Worm (Caenorhabditis elegans) whole organism, L2 larva: Measurements from ENCODE around the gene F55C12.19.
A peak's percentile ranks its signal among the peaks of the same experiment; 100 is the strongest.

Source experiments
- ama-1 ChIP-seq: fragments of 150-350 bp; optimal IDR thresholded peaks from 2 replicates; lab custom pipeline; 2018; ENCODE audit warnings: inconsistent platforms
- blmp-1 ChIP-seq: sonication (generic microtip); optimal IDR thresholded peaks from 2 replicates; lab custom pipeline; 2017; ENCODE audit warnings: missing genetic modification characterization, mild to moderate bottlenecking, missing compliant biosample characterization, antibody characterized with exemption, moderate library complexity; ENCODE audit not compliant: insufficient read depth
- fos-1 ChIP-seq: fragments of 150-350 bp; optimal IDR thresholded peaks from 2 replicates; lab custom pipeline; 2014; ENCODE audit warnings: missing biosample characterization, missing genetic modification characterization
- lin-11 ChIP-seq: fragments of 150-350 bp; sonication (generic microtip); optimal IDR thresholded peaks from 2 replicates; lab custom pipeline; 2014; ENCODE audit warnings: missing biosample characterization, missing genetic modification characterization, inconsistent platforms, mixed read lengths
- lsy-2 ChIP-seq, 2 experiments: fragments of 150-350 bp in 1 of 2; sonication (generic microtip) in 1 of 2; optimal IDR thresholded peaks; 2 replicates each; lab custom pipeline; 2014 to 2017; ENCODE audit warnings: missing biosample characterization in 2 of 2, missing genetic modification characterization in 2 of 2
- mdl-1 ChIP-seq, 2 experiments: fragments of 150-350 bp in 1 of 2; sonication (generic microtip) in 1 of 2; optimal IDR thresholded peaks; 2 replicates each; lab custom pipeline; 2017; ENCODE audit warnings: missing biosample characterization in 2 of 2, missing genetic modification characterization in 2 of 2
- nhr-12 ChIP-seq: fragments of 150-350 bp; optimal IDR thresholded peaks from 2 replicates; lab custom pipeline; 2014; ENCODE audit warnings: missing biosample characterization, missing genetic modification characterization
- nhr-237 ChIP-seq: fragments of 150-350 bp; optimal IDR thresholded peaks from 2 replicates; lab custom pipeline; 2014; ENCODE audit warnings: missing biosample characterization, missing genetic modification characterization
- nhr-25 ChIP-seq: fragments of 150-350 bp; sonication (generic microtip); optimal IDR thresholded peaks from 3 replicates; lab custom pipeline; 2014; ENCODE audit warnings: missing biosample characterization, missing genetic modification characterization
- skn-1 ChIP-seq: sonication (generic microtip); optimal IDR thresholded peaks from 2 replicates; lab custom pipeline; 2017; ENCODE audit warnings: missing biosample characterization, missing genetic modification characterization

DNA sequence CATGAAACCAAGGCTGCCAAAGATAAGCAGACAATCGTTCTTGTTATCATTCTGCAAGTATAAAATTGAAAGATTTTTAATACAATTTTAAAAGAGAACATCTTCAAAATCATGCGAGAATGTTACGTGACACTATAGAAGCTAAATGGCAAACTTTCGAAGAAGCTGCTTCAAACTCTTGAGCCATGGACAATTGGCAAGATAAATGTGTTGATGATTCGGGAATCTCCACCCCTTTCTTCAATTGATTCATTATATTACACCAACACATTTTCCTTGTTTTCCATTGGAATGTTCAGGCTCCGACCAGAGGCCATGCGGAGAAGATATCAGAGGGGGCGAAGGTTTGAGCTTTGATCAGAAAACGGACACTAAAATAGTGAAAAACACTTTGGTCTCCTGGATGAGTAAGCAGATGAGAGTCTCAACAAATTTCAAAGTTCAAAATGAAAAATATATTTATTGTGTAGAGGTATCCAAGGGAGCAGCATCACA is 24.8 kb upstream of the F55C12.19 start, which contains the start of gene lec-5:
- TF ChIP-seq nhr-12 (tag; lab: Kevin White, UChicago) (no peak), nhr-25 (no peak), lin-11 (tag; lab: Kevin White, UChicago) (no peak), blmp-1 (tag; lab: Kevin White, UChicago) (no peak), fos-1 (tag; lab: Kevin White, UChicago) (no peak), mdl-1 (tag; optimal IDR thresholded peaks at IDR 0.05; lab: Kevin White, UChicago) (no peak), nhr-237 (no peak), skn-1 (no peak), lsy-2 (tag; optimal IDR thresholded peaks at IDR 0.05; lab: Kevin White, UChicago) (peak in 1 of 2 experiments; percentile 33), ama-1 (lab: Kevin White, UChicago) (no peak)
